Worm (Caenorhabditis elegans) whole organism, L3 larva: Measurements from ENCODE around the gene F53A9.9.

ENCODE experiments used
- R02D3.7 ChIP-seq: fragments of 150-350 bp; optimal IDR thresholded peaks from 2 replicates; lab custom pipeline; 2014; ENCODE audit warnings: missing biosample characterization, missing genetic modification characterization
- ZK546.5 ChIP-seq: sonication (generic microtip); optimal IDR thresholded peaks from 2 replicates; lab custom pipeline; 2017; ENCODE audit warnings: missing biosample characterization, missing genetic modification characterization
- ama-1 ChIP-seq: fragments of 150-350 bp; optimal IDR thresholded peaks from 2 replicates; lab custom pipeline; 2018
- ceh-28 ChIP-seq: fragments of 150-350 bp; optimal IDR thresholded peaks from 2 replicates; lab custom pipeline; 2014; ENCODE audit warnings: missing biosample characterization, missing genetic modification reagents, missing genetic modification characterization
- egl-5 ChIP-seq: fragments of 150-350 bp; optimal IDR thresholded peaks from 2 replicates; lab custom pipeline; 2017; ENCODE audit warnings: missing biosample characterization, missing genetic modification reagents, missing genetic modification characterization, inconsistent platforms
- elt-1 ChIP-seq: fragments of 150-350 bp; optimal IDR thresholded peaks from 2 replicates; lab custom pipeline; 2014; ENCODE audit warnings: missing biosample characterization, missing genetic modification characterization
- elt-2 ChIP-seq: sonication (generic microtip); optimal IDR thresholded peaks from 2 replicates; lab custom pipeline; 2016; ENCODE audit warnings: missing genetic modification reagents, mild to moderate bottlenecking, missing genetic modification characterization, missing compliant biosample characterization
- elt-3 ChIP-seq, 3 experiments: fragments of 150-350 bp in 1 of 3; sonication (generic microtip) in 2 of 3; optimal IDR thresholded peaks; 2 replicates in 2 of 3; 4 replicates in 1 of 3; lab custom pipeline; 2014 to 2017; ENCODE audit warnings: missing biosample characterization in 3 of 3, missing genetic modification characterization in 3 of 3
- fkh-10 ChIP-seq: sonication (generic microtip); optimal IDR thresholded peaks from 2 replicates; lab custom pipeline; 2017; ENCODE audit warnings: missing biosample characterization, missing genetic modification reagents, missing genetic modification characterization
- hmg-11 ChIP-seq: sonication (generic microtip); optimal IDR thresholded peaks from 2 replicates; lab custom pipeline; 2016; ENCODE audit warnings: missing genetic modification characterization, missing compliant biosample characterization
- jun-1 ChIP-seq: fragments of 150-350 bp; optimal IDR thresholded peaks from 2 replicates; lab custom pipeline; 2014; ENCODE audit warnings: missing biosample characterization, missing genetic modification reagents, missing genetic modification characterization
- lin-39 ChIP-seq: fragments of 150-350 bp; optimal IDR thresholded peaks from 2 replicates; lab custom pipeline; 2018; ENCODE audit warnings: missing biosample characterization, missing genetic modification reagents, missing genetic modification characterization
- lsy-12 ChIP-seq: sonication (generic microtip); optimal IDR thresholded peaks from 2 replicates; lab custom pipeline; 2016; ENCODE audit warnings: mild to moderate bottlenecking, missing genetic modification characterization, missing compliant biosample characterization
- mdl-1 ChIP-seq: fragments of 150-350 bp; optimal IDR thresholded peaks from 2 replicates; lab custom pipeline; 2014; ENCODE audit warnings: missing biosample characterization, missing genetic modification characterization
- nhr-12 ChIP-seq: fragments of 150-350 bp; optimal IDR thresholded peaks from 2 replicates; lab custom pipeline; 2014; ENCODE audit warnings: missing biosample characterization, missing genetic modification characterization
- nhr-23 ChIP-seq: fragments of 150-350 bp; optimal IDR thresholded peaks from 2 replicates; lab custom pipeline; 2014; ENCODE audit warnings: missing biosample characterization, missing genetic modification reagents, missing genetic modification characterization
- nhr-25 ChIP-seq: sonication (generic microtip); optimal IDR thresholded peaks from 2 replicates; lab custom pipeline; 2017; ENCODE audit warnings: missing biosample characterization, missing genetic modification characterization
- nhr-28 ChIP-seq: fragments of 150-350 bp; optimal IDR thresholded peaks from 2 replicates; lab custom pipeline; 2014; ENCODE audit warnings: missing biosample characterization, missing genetic modification characterization
- nhr-43 ChIP-seq: sonication (generic microtip); optimal IDR thresholded peaks from 2 replicates; lab custom pipeline; 2016; ENCODE audit warnings: mild to moderate bottlenecking, missing genetic modification characterization, missing compliant biosample characterization; ENCODE audit not compliant: poor library complexity, severe bottlenecking
- nhr-67 ChIP-seq: fragments of 150-350 bp; optimal IDR thresholded peaks from 2 replicates; lab custom pipeline; 2014; ENCODE audit warnings: missing biosample characterization, missing genetic modification characterization
- nhr-76 ChIP-seq: fragments of 150-350 bp; sonication (generic microtip); optimal IDR thresholded peaks from 5 replicates; lab custom pipeline; 2014; ENCODE audit warnings: missing biosample characterization, missing genetic modification characterization
- nhr-77 ChIP-seq: fragments of 150-350 bp; optimal IDR thresholded peaks from 2 replicates; lab custom pipeline; 2014; ENCODE audit warnings: missing biosample characterization, missing genetic modification characterization
- pha-4 ChIP-seq: fragments of 150-350 bp; optimal IDR thresholded peaks from 2 replicates; lab custom pipeline; 2014; ENCODE audit warnings: missing biosample characterization, missing genetic modification reagents, missing genetic modification characterization
- pqm-1 ChIP-seq: fragments of 150-350 bp; optimal IDR thresholded peaks from 2 replicates; lab custom pipeline; 2017; ENCODE audit warnings: missing biosample characterization, missing genetic modification characterization, inconsistent platforms
- sea-2 ChIP-seq: fragments of 150-350 bp; sonication (generic microtip); optimal IDR thresholded peaks from 4 replicates; lab custom pipeline; 2014; ENCODE audit warnings: missing biosample characterization, missing genetic modification reagents, missing genetic modification characterization
- skn-1 ChIP-seq: fragments of 150-350 bp; optimal IDR thresholded peaks from 2 replicates; lab custom pipeline; 2014; ENCODE audit warnings: missing biosample characterization, missing genetic modification characterization
- tbx-2 ChIP-seq: sonication (generic microtip); optimal IDR thresholded peaks from 2 replicates; lab custom pipeline; 2016; ENCODE audit warnings: mild to moderate bottlenecking, missing genetic modification characterization, missing compliant biosample characterization
- unc-39 ChIP-seq: sonication (generic microtip); optimal IDR thresholded peaks from 4 replicates; lab custom pipeline; 2017; ENCODE audit warnings: missing biosample characterization, missing genetic modification characterization
- zag-1 ChIP-seq: fragments of 150-350 bp; optimal IDR thresholded peaks from 2 replicates; lab custom pipeline; 2014; ENCODE audit warnings: missing biosample characterization, missing genetic modification characterization

Gene F53A9.9

ce11 chrX:8761060-8761459 is 40.5 kb upstream of the F53A9.9 start:
- no peak for TF ChIP-seq elt-3 (tag; optimal IDR thresholded peaks at IDR 0.05; lab: Kevin White, UChicago)
- TF ChIP-seq R02D3.7 (tag; lab: Kevin White, UChicago), result no peak
- peak; percentile 22 for TF ChIP-seq pqm-1
- no peak for TF ChIP-seq nhr-76
- TF ChIP-seq pha-4 (tag; lab: Kevin White, UChicago), result no peak
- TF ChIP-seq lin-39 (tag; lab: Kevin White, UChicago), result peak; percentile 18
- no peak for TF ChIP-seq tbx-2 (tag; lab: Kevin White, UChicago)

ce11 chrX:8755987-8756386 is 35.4 kb upstream of the F53A9.9 start:
- TF ChIP-seq ZK546.5 (tag; lab: Kevin White, UChicago) (no peak), ceh-28 (no peak), nhr-77 (tag; lab: Kevin White, UChicago) (no peak), pqm-1 (peak; percentile 67), elt-2 (peak; percentile 74), fkh-10 (GFP tag; lab: Kevin White, UChicago) (no peak), pha-4 (tag; lab: Kevin White, UChicago) (peak; percentile 30)

DNA sequence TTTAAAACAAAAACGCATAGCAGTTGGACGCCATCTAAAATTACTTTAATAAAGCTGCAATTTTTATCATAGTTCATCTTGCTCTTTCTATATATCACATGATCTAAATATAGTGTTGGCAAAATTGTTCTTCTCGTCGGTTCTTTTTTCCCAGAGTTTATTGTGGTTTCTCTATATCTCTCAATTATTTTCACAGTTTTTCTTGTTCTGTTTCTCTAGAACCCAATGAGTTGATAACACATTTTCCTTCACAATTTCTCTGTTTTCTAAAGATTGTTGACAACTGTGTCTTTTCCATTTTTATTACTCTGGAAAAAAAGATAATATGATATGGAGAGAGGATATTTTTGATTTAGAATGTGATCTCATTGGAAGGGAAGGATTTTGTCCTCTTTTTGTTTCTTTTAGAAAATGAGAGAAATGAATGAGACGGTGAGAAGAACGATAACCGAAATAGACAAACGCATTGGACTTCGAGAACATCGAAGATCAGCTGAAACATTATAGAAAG is 33.8 kb upstream of the F53A9.9 start:
- TF ChIP-seq nhr-67 (tag; lab: Kevin White, UChicago) (no peak), pha-4 (tag; lab: Kevin White, UChicago) (peak; percentile 6), elt-2 (peak; percentile 12), nhr-28 (no peak), egl-5 (tag; lab: Kevin White, UChicago) (no peak), skn-1 (tag; lab: Kevin White, UChicago) (no peak), zag-1 (tag; lab: Kevin White, UChicago) (no peak)
- TF ChIP-seq, all 47 proteins: peak for 2

DNA sequence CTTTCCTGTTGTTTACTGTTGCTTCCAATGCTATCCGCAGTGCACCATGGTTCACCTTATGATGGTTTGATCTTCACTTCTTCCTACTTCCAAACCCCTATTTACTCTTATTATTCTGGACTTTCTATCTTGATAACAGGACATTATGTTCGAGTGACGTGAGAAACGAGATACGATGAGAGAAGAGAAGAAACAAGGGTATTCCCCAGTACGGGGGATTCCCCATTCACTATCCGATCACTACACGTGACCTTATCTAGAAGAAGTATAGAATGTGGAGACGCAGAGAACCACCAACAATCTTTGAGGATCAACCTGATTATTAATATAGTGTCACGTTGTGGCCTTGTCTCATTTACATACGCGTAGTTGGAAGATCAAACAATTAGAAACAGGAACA is 32.0 kb upstream of the F53A9.9 start:
- no peak for TF ChIP-seq nhr-67 (tag; lab: Kevin White, UChicago)
- TF ChIP-seq nhr-43 (tag; lab: Kevin White, UChicago), result peak; percentile 81
- TF ChIP-seq nhr-25 (tag; lab: Kevin White, UChicago), result peak; percentile 52
- TF ChIP-seq unc-39 (tag; lab: Kevin White, UChicago), result no peak
- peak; percentile 44 for TF ChIP-seq mdl-1 (tag; lab: Kevin White, UChicago)
- peak; percentile 68 for TF ChIP-seq nhr-23 (tag; lab: Kevin White, UChicago)
- TF ChIP-seq elt-3 (tag; optimal IDR thresholded peaks at IDR 0.05; lab: Kevin White, UChicago), result peak in 1 of 3 experiments; percentile 12
- TF ChIP-seq pqm-1, result peak; percentile 29

ce11 chrX:8750660-8751059 is 30.1 kb upstream of the F53A9.9 start, which contains the start of gene asns-2:
TSS of gene asns-2 (minus strand) at chrX:8750941.
- TF ChIP-seq elt-1, result no peak
- TF ChIP-seq jun-1 (tag; lab: Kevin White, UChicago), result no peak
- TF ChIP-seq ama-1 (lab: Kevin White, UChicago), result peak; percentile 68

DNA sequence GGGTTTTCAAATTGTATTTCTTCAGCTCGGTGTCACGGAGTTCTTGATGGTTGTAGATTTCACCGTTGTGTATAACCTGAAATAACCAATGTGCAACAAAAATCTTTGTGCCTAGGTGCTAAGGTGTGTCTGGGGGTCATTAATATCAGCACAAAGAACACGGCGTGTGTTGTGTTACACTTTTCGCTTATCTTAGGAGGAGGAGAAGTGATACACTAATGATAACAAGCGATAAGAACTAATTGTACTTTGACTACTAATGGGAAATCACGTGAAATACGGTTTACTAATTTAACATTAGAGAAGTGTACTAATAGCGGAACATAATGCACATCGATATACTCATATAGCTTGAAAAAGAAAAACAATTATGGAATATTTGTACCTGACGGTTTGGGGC is 29.7 kb upstream of the F53A9.9 start:
- TF ChIP-seq pha-4 (tag; lab: Kevin White, UChicago) (peak; percentile 74), nhr-25 (tag; lab: Kevin White, UChicago) (peak; percentile 52), nhr-23 (tag; lab: Kevin White, UChicago) (peak; percentile 48), elt-3 (tag; optimal IDR thresholded peaks at IDR 0.05; lab: Kevin White, UChicago) (peak; percentile 9 to 97 (median 97)), jun-1 (tag; lab: Kevin White, UChicago) (peak; percentile 74), R02D3.7 (tag; lab: Kevin White, UChicago) (no peak), pqm-1 (peak; percentile 97), egl-5 (tag; lab: Kevin White, UChicago) (no peak), lin-39 (tag; lab: Kevin White, UChicago) (peak; percentile 48), elt-2 (peak; percentile 94), nhr-43 (tag; lab: Kevin White, UChicago) (peak; percentile 42)

DNA sequence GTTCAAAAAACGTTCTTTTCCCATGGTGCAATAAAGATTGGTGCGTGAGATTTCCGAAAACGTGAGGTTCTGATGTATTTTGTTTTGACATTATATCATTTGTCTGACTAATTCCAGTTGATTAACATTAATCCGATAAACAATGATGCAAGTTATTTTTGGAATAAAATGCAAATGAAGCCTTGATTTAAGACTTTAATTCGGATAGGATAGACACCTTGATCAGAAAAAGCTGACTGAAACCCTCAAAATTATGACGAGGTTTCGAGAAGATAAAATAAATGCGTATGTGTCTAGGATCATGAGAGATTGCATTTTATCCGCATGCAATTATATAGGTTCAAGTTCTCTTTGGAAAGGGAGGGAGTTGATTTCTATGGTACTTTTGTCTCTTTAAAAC is 25.0 kb upstream of the F53A9.9 start:
- TF ChIP-seq ZK546.5 (tag; lab: Kevin White, UChicago) (no peak), sea-2 (GFP tag; lab: Kevin White, UChicago) (no peak), nhr-67 (tag; lab: Kevin White, UChicago) (no peak), lsy-12 (no peak), R02D3.7 (tag; lab: Kevin White, UChicago) (no peak), nhr-12 (tag; lab: Kevin White, UChicago) (no peak), elt-2 (no peak), hmg-11 (tag; lab: Kevin White, UChicago) (no peak), unc-39 (tag; lab: Kevin White, UChicago) (no peak)
- TF ChIP-seq, all 47 proteins: peak for 0
